Fruit fly (Drosophila melanogaster): Measurements from ENCODE around the gene Naa20B.
A peak's percentile ranks its signal among the peaks of the same experiment; 100 is the strongest.

Naa20B gene

dm6 chr2L:13266627-13267026, 9.3 kb downstream of the Naa20B start (continued):
- peak; percentile 5 for TF ChIP-seq CG15601 (tag; optimal IDR thresholded peaks at IDR 0.05)

dm6 chr2L:13268040-13268652, 10.9 kb downstream of the Naa20B start:
- TF ChIP-seq CG4730 (GFP tag; IDR thresholded peaks at IDR 0.05): no peak
- TF ChIP-seq Xrp1 (GFP tag; IDR thresholded peaks at IDR 0.05): peak; percentile 31; the same call in 1 of the 2 replicates
- no peak for TF ChIP-seq D19A (tag; optimal IDR thresholded peaks at IDR 0.05)
- TF ChIP-seq CG11504 (tag; optimal IDR thresholded peaks at IDR 0.05): peak; percentile 3
- peak; percentile 41 for TF ChIP-seq nom (GFP tag; optimal IDR thresholded peaks at IDR 0.05)
- no peak for TF ChIP-seq Dek (tag; optimal IDR thresholded peaks at IDR 0.05)
- 0 out of 2 replicates have a peak, but pooled peaks have one; percentile 15 for TF ChIP-seq lmd (GFP tag; IDR thresholded peaks at IDR 0.05)
- peak; percentile 12 for TF ChIP-seq nmo (GFP tag; optimal IDR thresholded peaks at IDR 0.05)
- peak; percentile 5 for TF ChIP-seq Blimp-1 (GFP tag; optimal IDR thresholded peaks at IDR 0.05)
- 0 out of 3 replicates have a peak, but pooled peaks have one; percentile 15 for TF ChIP-seq CG2199 (GFP tag; IDR thresholded peaks at IDR 0.05)
- TF ChIP-seq CG10979 (tag; optimal IDR thresholded peaks at IDR 0.05): peak; percentile 10

dm6 chr2L:13272541-13272940, 15.3 kb downstream of the Naa20B start:
- no peak for TF ChIP-seq HLH4C (GFP tag; IDR thresholded peaks at IDR 0.05; ENCODE audit: partially characterized antibody)
- no peak for TF ChIP-seq CG17385 (GFP tag; optimal IDR thresholded peaks at IDR 0.05)
- no peak for TF ChIP-seq CG6654 (GFP tag; optimal IDR thresholded peaks at IDR 0.05)
- no peak for TF ChIP-seq CG8924 (tag; optimal IDR thresholded peaks at IDR 0.05)
- no peak for TF ChIP-seq CG18619 (GFP tag; optimal IDR thresholded peaks at IDR 0.05)
- no peak for TF ChIP-seq gce (GFP tag; IDR thresholded peaks at IDR 0.05)
- TF ChIP-seq hbn (GFP tag; IDR thresholded peaks at IDR 0.05; ENCODE audit: partially characterized antibody): no peak
- TF ChIP-seq Fer3 (tag; optimal IDR thresholded peaks at IDR 0.05): no peak
- TF ChIP-seq Ets65A (GFP tag): peak; percentile 0
- TF ChIP-seq emc (GFP tag; optimal IDR thresholded peaks at IDR 0.05): no peak
- peak in 1 of 2 experiments; percentile 18 for TF ChIP-seq Dfd (GFP tag; optimal IDR thresholded peaks at IDR 0.05)
- TF ChIP-seq sens (GFP tag): no peak

- TF ChIP-seq CG8944 (GFP tag; optimal IDR thresholded peaks at IDR 0.05): no peak
- no peak for TF ChIP-seq CG14667 (GFP tag; IDR thresholded peaks at IDR 0.05)
- TF ChIP-seq Hmx (GFP tag; optimal IDR thresholded peaks at IDR 0.05): no peak
- no peak for TF ChIP-seq Doc2 (GFP tag; IDR thresholded peaks at IDR 0.05)
- no peak for TF ChIP-seq esg (GFP tag; conservative IDR thresholded peaks at IDR 0.05)
- TF ChIP-seq CG1529 (GFP tag; optimal IDR thresholded peaks at IDR 0.05): no peak
- TF ChIP-seq CG8765 (GFP tag; IDR thresholded peaks at IDR 0.05): no peak
- TF ChIP-seq CG2875 (GFP tag; optimal IDR thresholded peaks at IDR 0.05): no peak
- TF ChIP-seq Sin3A (optimal IDR thresholded peaks at IDR 0.05): no peak
- peak; percentile 34 for TF ChIP-seq ftz-f1 (GFP tag; optimal IDR thresholded peaks at IDR 0.05)
- TF ChIP-seq Opbp (GFP tag; IDR thresholded peaks at IDR 0.05; ENCODE audit: partially characterized antibody): no peak
- TF ChIP-seq CG11398 (GFP tag; optimal IDR thresholded peaks at IDR 0.05): no peak
- no peak for TF ChIP-seq Poxn (GFP tag; IDR thresholded peaks at IDR 0.05)
- TF ChIP-seq CG17612 (GFP tag; IDR thresholded peaks at IDR 0.05): no peak
- no peak for TF ChIP-seq CG12744 (GFP tag; optimal IDR thresholded peaks at IDR 0.05)
- TF ChIP-seq ewg (GFP tag; optimal IDR thresholded peaks at IDR 0.05): peak; percentile 77
- TF ChIP-seq CG12299 (tag; optimal IDR thresholded peaks at IDR 0.05): no peak
- no peak for TF ChIP-seq bbx (GFP tag; IDR thresholded peaks at IDR 0.05; ENCODE audit: partially characterized antibody)
- no peak for TF ChIP-seq Fer1 (GFP tag; optimal IDR thresholded peaks at IDR 0.05)
- no peak for TF ChIP-seq gfzf (GFP tag; optimal IDR thresholded peaks at IDR 0.05)
- peak; percentile 56 for TF ChIP-seq Ets65A (GFP tag)
- TF ChIP-seq CG8290 (GFP tag; optimal IDR thresholded peaks at IDR 0.05): no peak
- TF ChIP-seq CG8290 (tag; optimal IDR thresholded peaks at IDR 0.05): no peak
- TF ChIP-seq CG31365 (tag; optimal IDR thresholded peaks at IDR 0.05): no peak
- peak; percentile 92 for TF ChIP-seq scrt (GFP tag; optimal IDR thresholded peaks at IDR 0.05)
Measured at dm6 chr2L:13285791-13286190, 28.5 kb downstream of the Naa20B start.

Data from whole organism, embryonic.